Worm (Caenorhabditis elegans) whole organism, midembryonic: ENCODE measurements around the gene F01D5.10.

ENCODE experiments used
- T22C8.4 ChIP-seq: fragments of 200-800 bp; sonication (Bioruptor generic); IDR thresholded peaks from 2 replicates; pipeline ENCODE4 v1.3.6; 2022; ENCODE audit warnings: missing genetic modification characterization, missing compliant biosample characterization
- cog-1 ChIP-seq: sonication (generic microtip); optimal IDR thresholded peaks from 2 replicates; lab custom pipeline; 2016; ENCODE audit warnings: missing genetic modification characterization, missing compliant biosample characterization
- flt-1 ChIP-seq: fragments of 200-800 bp; sonication (Bioruptor generic); IDR thresholded peaks from 2 replicates; pipeline ENCODE4 v1.3.6; 2022; ENCODE audit warnings: missing genetic modification characterization, missing compliant biosample characterization
- tab-1 ChIP-seq: fragments of 200-800 bp; sonication (Bioruptor generic); IDR thresholded peaks from 2 replicates; pipeline ENCODE4 v1.3.6; 2022; ENCODE audit warnings: missing genetic modification characterization, missing compliant biosample characterization
- ztf-23 ChIP-seq: fragments of 200-800 bp; sonication (Bioruptor generic); IDR thresholded peaks from 2 replicates; pipeline ENCODE4 v1.3.6; 2022; ENCODE audit warnings: missing genetic modification reagents, missing genetic modification characterization, missing compliant biosample characterization
- ztf-29 ChIP-seq: fragments of 200-800 bp; sonication (Bioruptor generic); IDR thresholded peaks from 2 replicates; pipeline ENCODE4 v1.3.6; 2022; ENCODE audit warnings: missing genetic modification reagents, missing genetic modification characterization, missing compliant biosample characterization

DNA sequence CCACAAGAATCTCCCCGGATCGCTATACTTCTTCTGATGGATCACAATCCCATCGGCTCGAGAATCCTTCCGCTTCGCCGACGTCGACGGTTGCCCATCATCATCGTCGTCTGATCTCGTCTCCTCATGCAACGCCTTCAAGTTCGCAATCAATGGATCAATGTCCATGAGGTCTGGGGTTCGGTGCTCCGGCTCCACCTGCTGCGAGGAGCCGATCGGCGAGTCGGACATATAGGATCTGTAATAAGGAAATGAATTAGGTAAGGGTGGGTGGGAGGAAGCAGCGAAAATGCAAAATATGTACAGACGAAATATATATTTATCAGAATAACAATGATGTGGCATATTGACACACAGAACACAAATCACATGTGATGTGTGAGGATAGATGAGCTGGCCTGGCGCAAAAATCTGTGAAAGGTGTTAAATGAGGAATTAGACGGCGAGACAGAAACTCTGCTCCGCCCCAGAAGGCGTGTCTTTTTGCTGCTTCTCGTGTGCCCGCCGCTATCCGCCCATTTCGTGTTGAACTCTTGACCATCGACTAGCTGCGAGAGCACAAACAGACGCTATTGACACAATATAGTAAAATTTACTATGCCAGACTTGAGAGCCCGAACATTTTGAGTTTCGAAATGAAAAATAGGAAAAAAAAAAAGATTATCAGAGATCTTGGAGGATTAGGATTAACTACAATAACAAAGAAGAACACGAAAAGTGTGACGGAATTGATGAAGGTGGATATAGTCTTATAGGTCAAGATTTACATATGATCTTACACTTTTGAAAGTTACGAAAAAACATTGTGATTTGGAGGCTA lies 16.6 kb upstream of the F01D5.10 start:
- TF ChIP-seq tab-1 (GFP tag; lab: Robert Waterston, UW) (no peak), flt-1 (GFP tag; lab: Robert Waterston, UW) (no peak), cog-1 (tag; lab: Kevin White, UChicago) (no peak), ztf-23 (no peak), ztf-29 (no peak), T22C8.4 (GFP tag; lab: Robert Waterston, UW) (no peak)
